Fruit fly (Drosophila melanogaster) whole organism, embryonic: ENCODE data around the gene CIA30.

Experiments
- Asciz ChIP-seq: fragments of 200-800 bp; sonication (Bioruptor generic); optimal IDR thresholded peaks from 2 replicates; lab custom pipeline; 2017; ENCODE audit warnings: missing biosample characterization, mild to moderate bottlenecking, missing genetic modification characterization, missing genetic modification reagents
- Atf3 ChIP-seq: fragments of 200-800 bp; sonication (Bioruptor generic); optimal IDR thresholded peaks from 3 replicates; lab custom pipeline; 2016; ENCODE audit warnings: missing biosample characterization, missing genetic modification characterization
- B-H1 ChIP-seq: fragments of 200-800 bp; sonication (Bioruptor generic); IDR thresholded peaks from 3 replicates; pipeline ENCODE4 v1.3.6; 2022; ENCODE audit warnings: missing biosample characterization, missing genetic modification characterization
- CG1024 ChIP-seq: fragments of 200-800 bp; sonication (Bioruptor generic); IDR thresholded peaks from 2 replicates; pipeline ENCODE4 v1.3.6; 2022; ENCODE audit warnings: missing biosample characterization, missing genetic modification characterization
- CG11696 ChIP-seq: fragments of 200-800 bp; sonication (Bioruptor generic); IDR thresholded peaks from 2 replicates; pipeline ENCODE4 v1.3.6; 2022; ENCODE audit warnings: missing biosample characterization, missing genetic modification characterization
- CG12071 ChIP-seq: fragments of 200-800 bp; sonication (Bioruptor generic); optimal IDR thresholded peaks from 3 replicates; lab custom pipeline; 2018; ENCODE audit warnings: missing biosample characterization, mild to moderate bottlenecking, missing genetic modification characterization
- CG13775 ChIP-seq: fragments of 200-800 bp; sonication (Bioruptor generic); optimal IDR thresholded peaks from 3 replicates; lab custom pipeline; 2017; ENCODE audit warnings: missing biosample characterization, mild to moderate bottlenecking, missing genetic modification characterization
- CG13894 ChIP-seq: fragments of 200-800 bp; sonication (Bioruptor generic); optimal IDR thresholded peaks from 3 replicates; lab custom pipeline; 2018; ENCODE audit warnings: missing biosample characterization, mild to moderate bottlenecking, missing genetic modification characterization, moderate library complexity
- CG17359 ChIP-seq: fragments of 200-800 bp; sonication (Bioruptor generic); optimal IDR thresholded peaks from 3 replicates; lab custom pipeline; 2018; ENCODE audit warnings: missing biosample characterization, mild to moderate bottlenecking, missing genetic modification characterization, moderate library complexity
- CG17612 ChIP-seq: fragments of 200-800 bp; sonication (Bioruptor generic); IDR thresholded peaks from 2 replicates; pipeline ENCODE4 v1.3.6; 2022; ENCODE audit warnings: missing biosample characterization, missing genetic modification characterization
- CG17829 ChIP-seq: fragments of 200-800 bp; optimal IDR thresholded peaks from 2 replicates; lab custom pipeline; 2019; ENCODE audit warnings: missing biosample characterization, mild to moderate bottlenecking, missing genetic modification characterization, moderate library complexity
- CG18262 ChIP-seq: fragments of 200-800 bp; optimal IDR thresholded peaks from 3 replicates; lab custom pipeline; 2019; ENCODE audit warnings: missing biosample characterization, mild to moderate bottlenecking, missing genetic modification characterization, moderate library complexity
- CG18619 ChIP-seq: fragments of 200-800 bp; sonication (Bioruptor generic); optimal IDR thresholded peaks from 3 replicates; lab custom pipeline; 2017; ENCODE audit warnings: missing biosample characterization, mild to moderate bottlenecking, missing genetic modification characterization
- CG32767 ChIP-seq: fragments of 200-800 bp; sonication (Bioruptor generic); IDR thresholded peaks from 2 replicates; pipeline ENCODE4 v1.3.6; 2022; ENCODE audit warnings: missing biosample characterization, missing genetic modification characterization
- CG6254 ChIP-seq: fragments of 200-800 bp; sonication (Bioruptor generic); optimal IDR thresholded peaks from 3 replicates; lab custom pipeline; 2017; ENCODE audit warnings: mild to moderate bottlenecking, missing biosample characterization, missing genetic modification reagents, missing genetic modification characterization
- CG6654 ChIP-seq: fragments of 200-800 bp; sonication (Bioruptor generic); optimal IDR thresholded peaks from 2 replicates; lab custom pipeline; 2017; ENCODE audit warnings: missing biosample characterization, mild to moderate bottlenecking, missing genetic modification characterization
- CrebB ChIP-seq: fragments of 200-800 bp; sonication (Bioruptor generic); optimal IDR thresholded peaks from 3 replicates; lab custom pipeline; 2018; ENCODE audit warnings: missing biosample characterization, mild to moderate bottlenecking, missing genetic modification characterization
- Dek ChIP-seq: fragments of 200-800 bp; sonication (Bioruptor generic); optimal IDR thresholded peaks from 3 replicates; lab custom pipeline; 2019; ENCODE audit warnings: missing biosample characterization, mild to moderate bottlenecking, missing genetic modification characterization, moderate library complexity
- Gsc ChIP-seq: fragments of 200-800 bp; sonication (Bioruptor generic); IDR thresholded peaks from 2 replicates; pipeline ENCODE4 v1.3.6; 2022; ENCODE audit warnings: missing biosample characterization, missing genetic modification characterization
- HLHmδ ChIP-seq: fragments of 200-800 bp; sonication (Bioruptor generic); optimal IDR thresholded peaks from 2 replicates; lab custom pipeline; 2018; ENCODE audit warnings: missing biosample characterization, mild to moderate bottlenecking, missing genetic modification characterization, moderate library complexity
- Jarid2 ChIP-seq: fragments of 200-800 bp; sonication (Bioruptor generic); optimal IDR thresholded peaks from 3 replicates; lab custom pipeline; 2017; ENCODE audit warnings: mild to moderate bottlenecking, missing biosample characterization, missing genetic modification reagents, missing genetic modification characterization
- MTF-1 ChIP-seq: fragments of 200-800 bp; sonication (Bioruptor generic); optimal IDR thresholded peaks from 2 replicates; lab custom pipeline; 2018; ENCODE audit warnings: missing biosample characterization, mild to moderate bottlenecking, missing genetic modification characterization, borderline replicate concordance
- Poxn ChIP-seq: fragments of 200-800 bp; sonication (Bioruptor generic); IDR thresholded peaks from 2 replicates; pipeline ENCODE4 v1.3.6; 2022; ENCODE audit warnings: missing biosample characterization, missing genetic modification characterization
- Ravus ChIP-seq: fragments of 200-800 bp; sonication (Bioruptor generic); IDR thresholded peaks from 2 replicates; pipeline ENCODE4 v1.3.6; 2022; ENCODE audit warnings: missing biosample characterization, missing genetic modification characterization
- Xbp1 ChIP-seq: fragments of 200-800 bp; sonication (Bioruptor generic); optimal IDR thresholded peaks from 3 replicates; lab custom pipeline; 2016; ENCODE audit warnings: missing biosample characterization, mild to moderate bottlenecking, missing genetic modification characterization
- ac ChIP-seq: fragments of 200-800 bp; sonication (Bioruptor generic); optimal IDR thresholded peaks from 3 replicates; lab custom pipeline; 2017; ENCODE audit warnings: missing biosample characterization, mild to moderate bottlenecking, missing genetic modification characterization
- ara ChIP-seq: fragments of 200-800 bp; sonication (Bioruptor generic); IDR thresholded peaks from 2 replicates; pipeline ENCODE4 v1.3.6; 2022; ENCODE audit warnings: missing biosample characterization, missing genetic modification characterization
- az2 ChIP-seq: fragments of 200-800 bp; sonication (Bioruptor generic); optimal IDR thresholded peaks from 3 replicates; lab custom pipeline; 2016; ENCODE audit warnings: missing biosample characterization, missing genetic modification characterization
- bcd ChIP-seq: fragments of 200-800 bp; sonication (Bioruptor generic); optimal IDR thresholded peaks from 2 replicates; lab custom pipeline; 2017; ENCODE audit warnings: missing biosample characterization, mild to moderate bottlenecking, missing genetic modification characterization
- bowl ChIP-seq: fragments of 200-800 bp; sonication (Bioruptor generic); IDR thresholded peaks from 2 replicates; pipeline ENCODE4 v1.3.6; 2022; ENCODE audit warnings: missing biosample characterization, missing genetic modification characterization
- cato ChIP-seq: fragments of 200-800 bp; sonication (Bioruptor generic); optimal IDR thresholded peaks from 2 replicates; lab custom pipeline; 2016; ENCODE audit warnings: missing biosample characterization, missing genetic modification characterization, borderline replicate concordance
- cg ChIP-seq: fragments of 200-800 bp; sonication (Bioruptor generic); optimal IDR thresholded peaks from 3 replicates; lab custom pipeline; 2019; ENCODE audit warnings: missing biosample characterization, mild to moderate bottlenecking, missing genetic modification characterization, moderate library complexity
- dmrt11E ChIP-seq: fragments of 200-800 bp; sonication (Bioruptor generic); optimal IDR thresholded peaks from 3 replicates; lab custom pipeline; 2018; ENCODE audit warnings: missing biosample characterization, mild to moderate bottlenecking, missing genetic modification characterization, moderate library complexity
- ewg ChIP-seq: fragments of 200-800 bp; sonication (Bioruptor generic); optimal IDR thresholded peaks from 3 replicates; lab custom pipeline; 2017; ENCODE audit warnings: mild to moderate bottlenecking, missing biosample characterization, missing genetic modification reagents, missing genetic modification characterization
- gfzf ChIP-seq: fragments of 200-800 bp; sonication (Bioruptor generic); optimal IDR thresholded peaks from 2 replicates; lab custom pipeline; 2016; ENCODE audit warnings: missing biosample characterization, mild to moderate bottlenecking, missing genetic modification characterization, moderate library complexity
- h ChIP-seq: fragments of >200 bp; optimal IDR thresholded peaks from 2 replicates; lab custom pipeline; 2017
- hkb ChIP-seq, 2 experiments: fragments of 200-800 bp in 1 of 2; fragments of >200 bp in 1 of 2; sonication (Bioruptor generic) in 1 of 2; IDR thresholded peaks in 1 of 2; optimal IDR thresholded peaks in 1 of 2; 2 replicates each; pipeline versions ENCODE4 v1.3.6 to Lab custom; 2017 to 2022; ENCODE audit warnings: missing biosample characterization in 1 of 2, missing genetic modification characterization in 1 of 2
- kay ChIP-seq: fragments of 200-800 bp; sonication (Bioruptor generic); optimal IDR thresholded peaks from 2 replicates; lab custom pipeline; 2016; ENCODE audit warnings: missing biosample characterization, missing genetic modification characterization
- klu ChIP-seq: fragments of 200-800 bp; sonication (Bioruptor generic); IDR thresholded peaks from 2 replicates; pipeline ENCODE4 v1.3.6; 2022; ENCODE audit warnings: missing biosample characterization, missing genetic modification characterization
- nau ChIP-seq: fragments of 200-800 bp; sonication (Bioruptor generic); optimal IDR thresholded peaks from 3 replicates; lab custom pipeline; 2017; ENCODE audit warnings: missing biosample characterization, mild to moderate bottlenecking, missing genetic modification characterization, missing genetic modification reagents
- pan ChIP-seq, 4 experiments: fragments of >200 bp in 3 of 4; fragments of 200-800 bp in 1 of 4; sonication (Bioruptor generic) in 1 of 4; optimal IDR thresholded peaks in 3 of 4; IDR thresholded peaks in 1 of 4; 2 replicates each; pipeline versions ENCODE4 v1.3.6 to Lab custom; 2017 to 2022; ENCODE audit warnings: missing biosample characterization in 2 of 4, missing genetic modification characterization in 2 of 4, mixed read lengths in 1 of 4
- pfk ChIP-seq: fragments of 200-800 bp; sonication (Bioruptor generic); optimal IDR thresholded peaks from 2 replicates; lab custom pipeline; 2018; ENCODE audit warnings: missing biosample characterization, mild to moderate bottlenecking, missing genetic modification characterization, moderate library complexity
- sisA ChIP-seq: fragments of 200-800 bp; sonication (Bioruptor generic); IDR thresholded peaks from 2 replicates; pipeline ENCODE4 v1.3.6; 2022; ENCODE audit warnings: missing biosample characterization, missing genetic modification characterization
- sob ChIP-seq: fragments of 200-800 bp; sonication (Bioruptor generic); IDR thresholded peaks from 2 replicates; pipeline ENCODE4 v1.3.6; 2022; ENCODE audit warnings: missing biosample characterization, missing genetic modification characterization
- sqz ChIP-seq: fragments of 200-800 bp; sonication (Bioruptor generic); optimal IDR thresholded peaks from 3 replicates; lab custom pipeline; 2018; ENCODE audit warnings: missing biosample characterization, mild to moderate bottlenecking, missing genetic modification characterization
- sr ChIP-seq: fragments of 200-800 bp; sonication (Bioruptor generic); IDR thresholded peaks from 3 replicates; pipeline ENCODE4 v1.3.6; 2022; ENCODE audit warnings: missing biosample characterization, missing genetic modification characterization
- vnd ChIP-seq: fragments of 200-800 bp; sonication (Bioruptor generic); IDR thresholded peaks from 3 replicates; pipeline ENCODE4 v1.3.6; 2022; ENCODE audit warnings: missing biosample characterization, missing genetic modification characterization; ENCODE audit not compliant: partially characterized antibody
- wor ChIP-seq: fragments of 200-800 bp; sonication (Bioruptor generic); IDR thresholded peaks from 2 replicates; pipeline ENCODE4 v1.3.6; 2022; ENCODE audit warnings: missing biosample characterization, missing genetic modification characterization
- zen2 ChIP-seq: fragments of 200-800 bp; sonication (Bioruptor generic); IDR thresholded peaks from 3 replicates; pipeline ENCODE4 v1.3.6; 2022; ENCODE audit warnings: missing biosample characterization, missing genetic modification characterization; ENCODE audit not compliant: partially characterized antibody
- zfh1 ChIP-seq: fragments of 200-800 bp; sonication (Bioruptor generic); IDR thresholded peaks from 3 replicates; pipeline ENCODE4 v1.3.6; 2022; ENCODE audit warnings: missing biosample characterization, missing genetic modification characterization

CIA30 gene

dm6 chr3R:29757226-29757625 is 20.5 kb downstream of the CIA30 start (continued):
- TF ChIP-seq bowl, result no peak
- no peak for TF ChIP-seq hkb (optimal IDR thresholded peaks at IDR 0.05; lab: Kevin White, UChicago)
- 0 out of 2 replicates have a peak, but pooled peaks have one; percentile 31 for TF ChIP-seq hkb (GFP tag; IDR thresholded peaks at IDR 0.05; lab: Robert Waterston, UW)
- peak; percentile 71 for TF ChIP-seq CG12071 (GFP tag; lab: Kevin White, UChicago)
- no peak for TF ChIP-seq CG11696 (GFP tag; lab: Robert Waterston, UW)
- no peak for TF ChIP-seq Poxn (GFP tag; lab: Robert Waterston, UW)
- TF ChIP-seq CG13775 (GFP tag; lab: Kevin White, UChicago), result no peak
- TF ChIP-seq CG6654 (GFP tag; lab: Kevin White, UChicago), result no peak
- no peak for TF ChIP-seq ac (GFP tag; lab: Kevin White, UChicago)
- TF ChIP-seq Gsc, result no peak
- no peak for TF ChIP-seq CG1024 (GFP tag; lab: Robert Waterston, UW)
- TF ChIP-seq CG32767 (GFP tag; lab: Robert Waterston, UW), result no peak
- no peak for TF ChIP-seq pfk (GFP tag; lab: Kevin White, UChicago)
- no peak for TF ChIP-seq Xbp1 (GFP tag; lab: Kevin White, UChicago)
- peak; percentile 49 for TF ChIP-seq nau (GFP tag; lab: Kevin White, UChicago)
- no peak for TF ChIP-seq az2 (GFP tag; lab: Kevin White, UChicago)
- TF ChIP-seq CG18619 (GFP tag; lab: Kevin White, UChicago), result no peak
- TF ChIP-seq Dek (tag; lab: Kevin White, UChicago), result no peak
- no peak for TF ChIP-seq zen2 (GFP tag; lab: Robert Waterston, UW)
- TF ChIP-seq ara (GFP tag; lab: Robert Waterston, UW), result no peak
- TF ChIP-seq zfh1, result no peak; the same call in 2 of the 3 replicates
- TF ChIP-seq CG13894, result no peak
- no peak; the same call in 1 of the 2 replicates for TF ChIP-seq sob
- TF ChIP-seq wor (GFP tag; lab: Robert Waterston, UW), result no peak
- peak; percentile 11 for TF ChIP-seq kay (GFP tag; lab: Kevin White, UChicago)
- TF ChIP-seq vnd, result no peak
- no peak for TF ChIP-seq sisA
- TF ChIP-seq cg, result no peak
- TF ChIP-seq sqz, result no peak
- no peak for TF ChIP-seq CG17829 (tag; lab: Kevin White, UChicago)
- no peak for TF ChIP-seq sr (GFP tag; lab: Robert Waterston, UW)
- no peak for TF ChIP-seq B-H1
- TF ChIP-seq HLHmδ (GFP tag; lab: Kevin White, UChicago), result no peak
- TF ChIP-seq CG17612 (GFP tag; lab: Robert Waterston, UW), result no peak
- TF ChIP-seq CG17359 (tag; lab: Kevin White, UChicago), result peak; percentile 35
- no peak for TF ChIP-seq gfzf
- TF ChIP-seq ewg (GFP tag; lab: Kevin White, UChicago), result no peak
- no peak for TF ChIP-seq Ravus
- TF ChIP-seq cato (GFP tag; lab: Kevin White, UChicago), result no peak
- TF ChIP-seq Asciz, result peak; percentile 37
- peak; percentile 0 for TF ChIP-seq Atf3 (GFP tag; lab: Kevin White, UChicago)
- no peak for TF ChIP-seq CrebB (tag; lab: Kevin White, UChicago)
- TF ChIP-seq klu (GFP tag; lab: Robert Waterston, UW), result no peak
- TF ChIP-seq Jarid2, result no peak
- TF ChIP-seq dmrt11E (tag; lab: Kevin White, UChicago), result no peak
- no peak for TF ChIP-seq CG18262 (tag; lab: Kevin White, UChicago)
- TF ChIP-seq CG6254 (GFP tag; lab: Kevin White, UChicago), result no peak
- TF ChIP-seq pan (optimal IDR thresholded peaks at IDR 0.05; lab: Kevin White, UChicago), result no peak
- peak in 1 of 2 experiments; percentile 38 for TF ChIP-seq pan (GFP tag; optimal IDR thresholded peaks at IDR 0.05 in 1 of 2, IDR thresholded peaks at IDR 0.05 in 1 of 2)
- TF ChIP-seq MTF-1, result peak; percentile 32
- TF ChIP-seq h (lab: Kevin White, UChicago), result no peak
- peak; percentile 23 for TF ChIP-seq bcd (GFP tag; lab: Kevin White, UChicago)
